Worm (Caenorhabditis elegans) whole organism, L2 larva: ENCODE results near the gene ugt-52.

Experiments used
- ZK546.5 ChIP-seq: sonication (generic microtip); optimal IDR thresholded peaks from 2 replicates; lab custom pipeline; 2017; ENCODE audit warnings: missing biosample characterization, missing genetic modification characterization
- elt-3 ChIP-seq: sonication (generic microtip); optimal IDR thresholded peaks from 2 replicates; lab custom pipeline; 2017; ENCODE audit warnings: missing biosample characterization, missing genetic modification characterization
- nhr-129 ChIP-seq: fragments of 150-350 bp; optimal IDR thresholded peaks from 2 replicates; lab custom pipeline; 2014; ENCODE audit warnings: missing biosample characterization, missing genetic modification characterization
- sma-3 ChIP-seq: sonication (generic microtip); optimal IDR thresholded peaks from 2 replicates; lab custom pipeline; 2016; ENCODE audit warnings: missing genetic modification reagents, missing genetic modification characterization, missing compliant biosample characterization
- snpc-4 ChIP-seq: fragments of 150-350 bp; optimal IDR thresholded peaks from 2 replicates; lab custom pipeline; 2014; ENCODE audit warnings: missing biosample characterization, missing genetic modification characterization

- no peak for TF ChIP-seq sma-3
- no peak for TF ChIP-seq nhr-129 (tag; lab: Kevin White, UChicago)
- TF ChIP-seq elt-3, result no peak
- no peak for TF ChIP-seq snpc-4 (tag; lab: Kevin White, UChicago)
- no peak for TF ChIP-seq ZK546.5
Measured at ce11 chrIV:754357-754972, 24.1 kb upstream of the ugt-52 start.
